Worm (Caenorhabditis elegans): Measurements from ENCODE around the gene Y50E8A.11.

Y50E8A.11 gene

DNA sequence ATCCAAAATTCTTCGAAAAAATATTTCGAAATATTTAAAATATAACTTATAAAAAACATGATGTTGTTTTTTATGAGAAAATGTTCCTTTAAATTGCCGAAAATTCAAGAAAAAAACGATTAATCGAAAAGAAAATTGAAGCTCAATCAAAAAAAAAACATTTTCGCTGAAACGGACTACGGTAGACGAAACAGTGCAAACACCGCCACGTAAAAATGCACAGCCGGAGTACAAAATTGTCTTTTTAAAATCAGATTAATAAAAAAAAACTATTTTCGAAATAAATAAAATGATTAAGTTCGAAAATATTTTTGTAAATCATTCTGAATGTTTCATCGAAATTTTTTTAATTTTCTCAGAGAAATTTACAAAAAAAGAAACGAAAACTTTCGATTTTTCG, 32.3 kb downstream of the Y50E8A.11 start:
- TF ChIP-seq sem-2 (GFP tag; optimal IDR thresholded peaks at IDR 0.05) (no peak), lsy-2 (tag; optimal IDR thresholded peaks at IDR 0.05) (peak; percentile 85)

DNA sequence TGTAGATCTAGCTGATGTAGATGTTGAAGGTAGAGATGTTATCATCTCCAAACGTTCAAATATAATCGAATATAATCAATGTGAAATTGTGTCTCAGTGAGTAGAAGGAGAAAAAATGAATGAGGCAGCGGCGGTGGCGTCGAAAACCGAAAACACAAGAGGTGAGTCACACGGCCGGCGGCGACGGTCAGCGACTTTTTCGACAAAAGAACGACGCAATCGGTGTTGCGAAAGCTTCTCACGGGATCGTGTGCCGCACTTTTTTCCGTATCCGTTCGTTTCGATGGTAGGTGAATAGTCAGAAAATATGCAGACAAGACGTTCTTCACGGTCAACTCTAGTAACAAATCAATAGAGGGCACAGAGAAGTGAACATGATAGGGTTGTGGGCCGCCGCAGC, 34.3 kb downstream of the Y50E8A.11 start, which contains the start of gene rin-1:
rin-1 (minus strand) TSS at position 101 of the 400 bp plus-strand sequence.
- TF ChIP-seq nhr-76 (tag; optimal IDR thresholded peaks at IDR 0.05) (no peak), ham-2 (GFP tag; optimal IDR thresholded peaks at IDR 0.05) (no peak), zip-8 (tag; optimal IDR thresholded peaks at IDR 0.05) (no peak), ceh-39 (tag; optimal IDR thresholded peaks at IDR 0.05) (no peak)

ce11 chrV:14820314-14820713, 39.1 kb downstream of the Y50E8A.11 start:
- TF ChIP-seq lsy-2 (tag; optimal IDR thresholded peaks at IDR 0.05) = no peak
- TF ChIP-seq ceh-43 (GFP tag; optimal IDR thresholded peaks at IDR 0.05) = no peak
- TF ChIP-seq M03D4.4 (tag; optimal IDR thresholded peaks at IDR 0.05) = no peak
- TF ChIP-seq nhr-2 (tag; optimal IDR thresholded peaks at IDR 0.05) = no peak
- TF ChIP-seq sem-2 (GFP tag; optimal IDR thresholded peaks at IDR 0.05) = no peak
- no peak for TF ChIP-seq bed-3 (GFP tag; optimal IDR thresholded peaks at IDR 0.05)
- no peak for TF ChIP-seq mep-1 (tag; optimal IDR thresholded peaks at IDR 0.05)
- no peak for TF ChIP-seq snpc-4 (tag; optimal IDR thresholded peaks at IDR 0.05)
- peak; percentile 71 for TF ChIP-seq hlh-1 (tag; optimal IDR thresholded peaks at IDR 0.05)
- no peak for TF ChIP-seq nhr-237 (tag; optimal IDR thresholded peaks at IDR 0.05)
- no peak for TF ChIP-seq blmp-1 (tag; optimal IDR thresholded peaks at IDR 0.05)
- TF ChIP-seq unc-120 (tag; optimal IDR thresholded peaks at IDR 0.05; ENCODE audit: poor library complexity, severe bottlenecking) = peak; percentile 32
- no peak for TF ChIP-seq ham-2 (GFP tag; optimal IDR thresholded peaks at IDR 0.05)
- no peak for TF ChIP-seq lin-32 (GFP tag; optimal IDR thresholded peaks at IDR 0.05)
- TF ChIP-seq nhr-76 (tag; optimal IDR thresholded peaks at IDR 0.05) = no peak
- TF ChIP-seq lin-13 (tag; optimal IDR thresholded peaks at IDR 0.05) = no peak
- TF ChIP-seq unc-62 (GFP tag; optimal IDR thresholded peaks at IDR 0.05) = peak; percentile 13
- no peak for TF ChIP-seq nhr-12 (tag; optimal IDR thresholded peaks at IDR 0.05)
- TF ChIP-seq ceh-83 (GFP tag; optimal IDR thresholded peaks at IDR 0.05) = no peak
- TF ChIP-seq ztf-11 (tag; optimal IDR thresholded peaks at IDR 0.05) = no peak

- TF ChIP-seq unc-120 (tag; optimal IDR thresholded peaks at IDR 0.05; ENCODE audit: poor library complexity, severe bottlenecking) = no peak
- TF ChIP-seq blmp-1 (tag; optimal IDR thresholded peaks at IDR 0.05) = no peak
- TF ChIP-seq ceh-39 (tag; optimal IDR thresholded peaks at IDR 0.05) = no peak
- no peak for TF ChIP-seq unc-62 (GFP tag; optimal IDR thresholded peaks at IDR 0.05)
- no peak for TF ChIP-seq nhr-76 (tag; optimal IDR thresholded peaks at IDR 0.05)
- TF ChIP-seq ceh-83 (GFP tag; optimal IDR thresholded peaks at IDR 0.05) = no peak
- no peak for TF ChIP-seq ces-1 (GFP tag; optimal IDR thresholded peaks at IDR 0.05)
- no peak for TF ChIP-seq mab-5 (tag; optimal IDR thresholded peaks at IDR 0.05)
- no peak for TF ChIP-seq elt-1 (tag; optimal IDR thresholded peaks at IDR 0.05; ENCODE audit: borderline replicate concordance, insufficient read depth)
- TF ChIP-seq mls-2 (tag; optimal IDR thresholded peaks at IDR 0.05) = no peak
- TF ChIP-seq bed-3 (GFP tag; optimal IDR thresholded peaks at IDR 0.05) = no peak
- no peak for TF ChIP-seq lin-32 (GFP tag; optimal IDR thresholded peaks at IDR 0.05)
- no peak for TF ChIP-seq pha-4 (tag; optimal IDR thresholded peaks at IDR 0.05)
- no peak for TF ChIP-seq ham-2 (GFP tag; optimal IDR thresholded peaks at IDR 0.05)
- no peak for TF ChIP-seq M03D4.4 (tag; optimal IDR thresholded peaks at IDR 0.05)
- TF ChIP-seq sem-2 (GFP tag; optimal IDR thresholded peaks at IDR 0.05) = no peak
- no peak for TF ChIP-seq lin-13 (tag; optimal IDR thresholded peaks at IDR 0.05)
- TF ChIP-seq flh-1 (GFP tag; optimal IDR thresholded peaks at IDR 0.05) = no peak
Measured at ce11 chrV:14821553-14821952, 40.3 kb downstream of the Y50E8A.11 start, which contains the start of gene W06A7.2. TSS of gene W06A7.2 (plus strand) at chrV:14821853.

ce11 chrV:14824124-14824523, 42.9 kb downstream of the Y50E8A.11 start, which contains the start of gene W06A7.4:
TSS of gene W06A7.4 (plus strand) at chrV:14824424.
- TF ChIP-seq cnd-1 (tag; optimal IDR thresholded peaks at IDR 0.05) (no peak), bed-3 (GFP tag; optimal IDR thresholded peaks at IDR 0.05) (no peak), M03D4.4 (tag; optimal IDR thresholded peaks at IDR 0.05) (no peak), drap-1 (GFP tag; optimal IDR thresholded peaks at IDR 0.05) (no peak), nhr-12 (tag; optimal IDR thresholded peaks at IDR 0.05) (no peak), ces-1 (GFP tag; optimal IDR thresholded peaks at IDR 0.05) (no peak), ceh-39 (tag; optimal IDR thresholded peaks at IDR 0.05) (no peak), unc-120 (tag; optimal IDR thresholded peaks at IDR 0.05; ENCODE audit: poor library complexity, severe bottlenecking) (no peak), lsy-2 (tag; optimal IDR thresholded peaks at IDR 0.05) (no peak), unc-62 (GFP tag; optimal IDR thresholded peaks at IDR 0.05) (no peak), nhr-237 (tag; optimal IDR thresholded peaks at IDR 0.05) (no peak), sem-2 (GFP tag; optimal IDR thresholded peaks at IDR 0.05) (no peak), hlh-1 (tag; optimal IDR thresholded peaks at IDR 0.05) (no peak), nhr-2 (tag; optimal IDR thresholded peaks at IDR 0.05) (no peak), ceh-83 (GFP tag; optimal IDR thresholded peaks at IDR 0.05) (no peak), mls-2 (tag; optimal IDR thresholded peaks at IDR 0.05) (no peak), nhr-28 (tag; optimal IDR thresholded peaks at IDR 0.05) (no peak)

Data from whole organism, mixed stage, embryonic.